Fruit fly (Drosophila melanogaster) whole organism, embryonic: ENCODE data around the gene CG13930.

Source experiments
- Bteb2 ChIP-seq: fragments of 200-800 bp; sonication (Bioruptor generic); optimal IDR thresholded peaks from 2 replicates; lab custom pipeline; 2016; ENCODE audit warnings: missing biosample characterization, missing genetic modification characterization
- C15 ChIP-seq: fragments of 200-800 bp; sonication (Bioruptor generic); IDR thresholded peaks from 3 replicates; pipeline ENCODE4 v1.3.6; 2022; ENCODE audit warnings: missing biosample characterization, missing genetic modification characterization
- CG11695 ChIP-seq: fragments of 200-800 bp; sonication (Bioruptor generic); IDR thresholded peaks from 3 replicates; pipeline ENCODE4 v1.3.6; 2022; ENCODE audit warnings: missing biosample characterization, missing genetic modification characterization
- CG11723 ChIP-seq: fragments of 200-800 bp; sonication (Bioruptor generic); optimal IDR thresholded peaks from 2 replicates; lab custom pipeline; 2017; ENCODE audit warnings: missing biosample characterization, mild to moderate bottlenecking, missing genetic modification characterization
- CG12071 ChIP-seq: fragments of 200-800 bp; sonication (Bioruptor generic); optimal IDR thresholded peaks from 3 replicates; lab custom pipeline; 2018; ENCODE audit warnings: missing biosample characterization, mild to moderate bottlenecking, missing genetic modification characterization
- CG14965 ChIP-seq: fragments of 200-800 bp; sonication (Bioruptor generic); optimal IDR thresholded peaks from 2 replicates; lab custom pipeline; 2016; ENCODE audit warnings: missing biosample characterization, missing genetic modification characterization, borderline replicate concordance
- CG17829 ChIP-seq: fragments of 200-800 bp; optimal IDR thresholded peaks from 2 replicates; lab custom pipeline; 2019; ENCODE audit warnings: missing biosample characterization, mild to moderate bottlenecking, missing genetic modification characterization, moderate library complexity
- CG18476 ChIP-seq: fragments of 200-800 bp; sonication (Bioruptor generic); optimal IDR thresholded peaks from 2 replicates; lab custom pipeline; 2016; ENCODE audit warnings: missing biosample characterization, mild to moderate bottlenecking, missing genetic modification characterization
- CG2712 ChIP-seq: fragments of 200-800 bp; optimal IDR thresholded peaks from 3 replicates; lab custom pipeline; 2019; ENCODE audit warnings: missing biosample characterization, mild to moderate bottlenecking, missing genetic modification characterization, moderate library complexity
- CG34376 ChIP-seq: fragments of 200-800 bp; sonication (Bioruptor generic); optimal IDR thresholded peaks from 2 replicates; lab custom pipeline; 2018; ENCODE audit warnings: missing biosample characterization, mild to moderate bottlenecking, missing genetic modification characterization
- CG4282 ChIP-seq: fragments of 200-800 bp; sonication (Bioruptor generic); optimal IDR thresholded peaks from 2 replicates; lab custom pipeline; 2016; ENCODE audit warnings: missing biosample characterization, missing genetic modification characterization
- CG43689 ChIP-seq: fragments of 200-800 bp; sonication (Bioruptor generic); IDR thresholded peaks from 2 replicates; pipeline ENCODE4 v1.3.6; 2022; ENCODE audit warnings: missing biosample characterization, missing genetic modification characterization
- CG4820 ChIP-seq: fragments of 200-800 bp; sonication (Bioruptor generic); optimal IDR thresholded peaks from 3 replicates; lab custom pipeline; 2016; ENCODE audit warnings: missing biosample characterization, missing genetic modification characterization
- CG6683 ChIP-seq: fragments of 200-800 bp; sonication (Bioruptor generic); optimal IDR thresholded peaks from 2 replicates; lab custom pipeline; 2017; ENCODE audit warnings: missing biosample characterization, mild to moderate bottlenecking, missing genetic modification characterization, missing genetic modification reagents
- CG7372 ChIP-seq: fragments of 200-800 bp; sonication (Bioruptor generic); IDR thresholded peaks from 2 replicates; pipeline ENCODE4 v1.3.6; 2022; ENCODE audit warnings: missing biosample characterization, missing genetic modification characterization
- CG8765 ChIP-seq: fragments of 200-800 bp; sonication (Bioruptor generic); IDR thresholded peaks from 2 replicates; pipeline ENCODE4 v1.3.6; 2022; ENCODE audit warnings: missing biosample characterization, missing genetic modification characterization
- CG9437 ChIP-seq: fragments of 200-800 bp; sonication (Bioruptor generic); optimal IDR thresholded peaks from 2 replicates; lab custom pipeline; 2018; ENCODE audit warnings: missing biosample characterization, mild to moderate bottlenecking, missing genetic modification characterization
- CG9932 ChIP-seq: fragments of 200-800 bp; sonication (Bioruptor generic); IDR thresholded peaks from 2 replicates; pipeline ENCODE4 v1.3.6; 2022; ENCODE audit warnings: missing biosample characterization, missing genetic modification characterization
- CTCF ChIP-seq: fragments of 200-800 bp; sonication (Bioruptor generic); optimal IDR thresholded peaks from 2 replicates; lab custom pipeline; 2017; ENCODE audit warnings: missing biosample characterization, mild to moderate bottlenecking, missing genetic modification characterization, moderate library complexity
- Chrac-16 ChIP-seq: fragments of 200-800 bp; sonication (Bioruptor generic); optimal IDR thresholded peaks from 3 replicates; lab custom pipeline; 2016; ENCODE audit warnings: missing biosample characterization, missing genetic modification characterization
- D ChIP-seq, 2 experiments: fragments of 200-800 bp in 1 of 2; fragments of >200 bp in 1 of 2; sonication (Bioruptor generic) in 1 of 2; optimal IDR thresholded peaks; 2 replicates in 1 of 2; 3 replicates in 1 of 2; lab custom pipeline; 2017; ENCODE audit warnings: mild to moderate bottlenecking in 1 of 2, missing biosample characterization in 1 of 2, missing genetic modification characterization in 1 of 2, missing genetic modification reagents in 1 of 2
- Doc2 ChIP-seq: fragments of 200-800 bp; sonication (Bioruptor generic); IDR thresholded peaks from 2 replicates; pipeline ENCODE4 v1.3.6; 2022; ENCODE audit warnings: missing biosample characterization, missing genetic modification characterization
- Drgx ChIP-seq: fragments of 200-800 bp; sonication (Bioruptor generic); IDR thresholded peaks from 2 replicates; pipeline ENCODE4 v1.3.6; 2022; ENCODE audit warnings: missing biosample characterization, missing genetic modification characterization
- Fer1 ChIP-seq: fragments of 200-800 bp; sonication (Bioruptor generic); optimal IDR thresholded peaks from 2 replicates; lab custom pipeline; 2017; ENCODE audit warnings: missing biosample characterization, mild to moderate bottlenecking, missing genetic modification characterization
- Gug ChIP-seq: fragments of 200-800 bp; sonication (Bioruptor generic); IDR thresholded peaks from 4 replicates; pipeline ENCODE4 v1.3.6; 2022; ENCODE audit warnings: missing biosample characterization, missing genetic modification characterization
- Hmr ChIP-seq: fragments of 200-800 bp; sonication (Bioruptor generic); optimal IDR thresholded peaks from 3 replicates; lab custom pipeline; 2017; ENCODE audit warnings: mild to moderate bottlenecking, missing biosample characterization, missing genetic modification reagents, missing genetic modification characterization
- MBD-R2 ChIP-seq: fragments of 200-800 bp; sonication (Bioruptor generic); IDR thresholded peaks from 2 replicates; pipeline ENCODE4 v1.3.6; 2022; ENCODE audit warnings: missing biosample characterization, missing genetic modification characterization
- NC2α ChIP-seq: fragments of 200-800 bp; sonication (Bioruptor generic); optimal IDR thresholded peaks from 2 replicates; lab custom pipeline; 2016; ENCODE audit warnings: missing biosample characterization, missing genetic modification characterization
- NK7.1 ChIP-seq: fragments of 200-800 bp; sonication (Bioruptor generic); optimal IDR thresholded peaks from 3 replicates; lab custom pipeline; 2016; ENCODE audit warnings: missing biosample characterization, missing genetic modification characterization
- PHDP ChIP-seq: fragments of 200-800 bp; sonication (Bioruptor generic); optimal IDR thresholded peaks from 3 replicates; lab custom pipeline; 2018; ENCODE audit warnings: missing biosample characterization, mild to moderate bottlenecking, missing genetic modification characterization, moderate library complexity
- Pdp1 ChIP-seq, 2 experiments: fragments of 200-800 bp; sonication (Bioruptor generic); optimal IDR thresholded peaks; 3 replicates each; lab custom pipeline; 2016; ENCODE audit warnings: missing biosample characterization in 2 of 2, missing genetic modification characterization in 2 of 2, mild to moderate bottlenecking in 1 of 2, moderate library complexity in 1 of 2
- Sox100B ChIP-seq: fragments of 200-800 bp; sonication (Bioruptor generic); optimal IDR thresholded peaks from 3 replicates; lab custom pipeline; 2018; ENCODE audit warnings: missing biosample characterization, mild to moderate bottlenecking, missing genetic modification characterization
- ab ChIP-seq: fragments of 200-800 bp; sonication (Bioruptor generic); optimal IDR thresholded peaks from 2 replicates; lab custom pipeline; 2016; ENCODE audit warnings: missing biosample characterization, missing genetic modification characterization
- bowl ChIP-seq: fragments of 200-800 bp; sonication (Bioruptor generic); IDR thresholded peaks from 2 replicates; pipeline ENCODE4 v1.3.6; 2022; ENCODE audit warnings: missing biosample characterization, missing genetic modification characterization
- cg ChIP-seq: fragments of 200-800 bp; sonication (Bioruptor generic); optimal IDR thresholded peaks from 3 replicates; lab custom pipeline; 2019; ENCODE audit warnings: missing biosample characterization, mild to moderate bottlenecking, missing genetic modification characterization, moderate library complexity
- chif ChIP-seq, 2 experiments: fragments of 200-800 bp; sonication (Bioruptor generic); optimal IDR thresholded peaks; 3 replicates each; lab custom pipeline; 2016; ENCODE audit warnings: missing biosample characterization in 2 of 2, missing genetic modification characterization in 2 of 2
- chm ChIP-seq: fragments of 200-800 bp; sonication (Bioruptor generic); IDR thresholded peaks from 2 replicates; pipeline ENCODE4 v1.3.6; 2022; ENCODE audit warnings: missing biosample characterization, missing genetic modification characterization
- dan ChIP-seq: fragments of 200-800 bp; sonication (Bioruptor generic); IDR thresholded peaks from 2 replicates; pipeline ENCODE4 v1.3.6; 2022; ENCODE audit warnings: missing biosample characterization, missing genetic modification characterization
- gcm ChIP-seq: fragments of 200-800 bp; sonication (Bioruptor generic); optimal IDR thresholded peaks from 2 replicates; lab custom pipeline; 2019; ENCODE audit warnings: missing biosample characterization, mild to moderate bottlenecking, missing genetic modification characterization, moderate library complexity
- her ChIP-seq: fragments of 200-800 bp; sonication (Bioruptor generic); optimal IDR thresholded peaks from 2 replicates; lab custom pipeline; 2016; ENCODE audit warnings: missing biosample characterization, missing genetic modification characterization
- jigr1 ChIP-seq: fragments of 200-800 bp; sonication (Bioruptor generic); IDR thresholded peaks from 3 replicates; pipeline ENCODE4 v1.3.6; 2022; ENCODE audit warnings: missing biosample characterization, missing genetic modification characterization
- pan ChIP-seq, 4 experiments: fragments of >200 bp in 3 of 4; fragments of 200-800 bp in 1 of 4; sonication (Bioruptor generic) in 1 of 4; optimal IDR thresholded peaks in 3 of 4; IDR thresholded peaks in 1 of 4; 2 replicates each; pipeline versions ENCODE4 v1.3.6 to Lab custom; 2017 to 2022; ENCODE audit warnings: missing biosample characterization in 2 of 4, missing genetic modification characterization in 2 of 4, mixed read lengths in 1 of 4
- prd ChIP-seq, 3 experiments: fragments of >200 bp in 2 of 3; fragments of 200-800 bp in 1 of 3; sonication (Bioruptor generic) in 1 of 3; optimal IDR thresholded peaks in 2 of 3; IDR thresholded peaks in 1 of 3; 2 replicates in 2 of 3; 3 replicates in 1 of 3; pipeline versions ENCODE4 v1.3.6 to Lab custom; 2017 to 2022; ENCODE audit warnings: missing biosample characterization in 1 of 3, missing genetic modification characterization in 1 of 3
- shn ChIP-seq: fragments of 200-800 bp; sonication (Bioruptor generic); optimal IDR thresholded peaks from 3 replicates; lab custom pipeline; 2016; ENCODE audit warnings: missing biosample characterization, missing genetic modification characterization
- so ChIP-seq: fragments of 200-800 bp; sonication (Bioruptor generic); IDR thresholded peaks from 3 replicates; pipeline ENCODE4 v1.3.6; 2022; ENCODE audit warnings: missing biosample characterization, missing genetic modification characterization
- stc ChIP-seq: fragments of 200-800 bp; sonication (Bioruptor generic); IDR thresholded peaks from 2 replicates; pipeline ENCODE4 v1.3.6; 2022; ENCODE audit warnings: missing biosample characterization, missing genetic modification characterization
- yki ChIP-seq: fragments of >200 bp; optimal IDR thresholded peaks from 3 replicates; lab custom pipeline; 2018
- zen ChIP-seq: fragments of 200-800 bp; sonication (Bioruptor generic); optimal IDR thresholded peaks from 3 replicates; lab custom pipeline; 2018; ENCODE audit warnings: missing biosample characterization, mild to moderate bottlenecking, missing genetic modification characterization, moderate library complexity
- zf30C ChIP-seq: fragments of 200-800 bp; sonication (Bioruptor generic); optimal IDR thresholded peaks from 3 replicates; lab custom pipeline; 2018; ENCODE audit warnings: missing biosample characterization, mild to moderate bottlenecking, missing genetic modification characterization

The CG13930 gene

DNA sequence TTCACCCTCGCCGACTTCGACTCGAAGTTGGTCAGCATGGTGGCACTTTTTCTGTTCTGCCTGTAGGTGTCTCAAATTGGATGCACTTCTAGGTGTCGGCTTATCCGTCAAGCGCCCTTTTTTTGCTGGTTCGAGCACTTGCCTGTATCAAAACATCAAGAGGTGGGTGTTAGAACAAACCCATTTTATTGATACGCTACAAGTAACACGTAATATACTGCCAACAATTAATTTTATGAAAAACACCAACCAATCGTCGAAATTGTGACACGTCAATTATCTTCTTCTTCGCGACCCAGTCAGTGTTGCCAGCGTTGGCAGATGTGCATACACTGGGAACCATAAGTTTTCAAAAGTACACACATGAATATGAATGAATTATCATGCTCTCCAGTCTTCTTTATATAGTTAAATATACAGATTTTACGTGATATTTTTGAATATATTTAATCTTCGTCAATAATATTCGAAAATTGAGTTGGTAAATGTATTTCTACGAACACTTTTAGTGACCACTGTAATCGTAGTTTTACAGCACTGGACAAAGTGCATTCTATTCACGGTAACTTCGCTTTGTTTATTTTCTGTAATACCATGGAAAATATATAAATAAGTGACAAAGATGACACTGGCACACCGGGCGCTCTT is 27.5 kb downstream of the CG13930 start, which contains the start of the genes alphaCOP and CG13919 (continued):
- TF ChIP-seq CG43689 (GFP tag; lab: Robert Waterston, UW) (peak; percentile 95), zen (tag; lab: Kevin White, UChicago) (peak; percentile 89), CG6683 (peak; percentile 82), Gug (peak; percentile 90), CG8765 (peak; percentile 94), prd (optimal IDR thresholded peaks at IDR 0.05; lab: Kevin White, UChicago) (no peak), prd (GFP tag; IDR thresholded peaks at IDR 0.05; lab: Robert Waterston, UW) (peak; percentile 98), CG7372 (GFP tag; lab: Robert Waterston, UW) (peak; percentile 97), CG12071 (GFP tag; lab: Kevin White, UChicago) (peak; percentile 81), Drgx (peak; percentile 96), CG14965 (GFP tag; lab: Kevin White, UChicago) (peak; percentile 47), Fer1 (GFP tag; lab: Kevin White, UChicago) (peak; percentile 91), CG34376 (GFP tag; lab: Kevin White, UChicago) (peak; percentile 89), NK7.1 (GFP tag; lab: Kevin White, UChicago) (peak; percentile 91), NC2α (GFP tag; lab: Kevin White, UChicago) (peak; percentile 75), pan (optimal IDR thresholded peaks at IDR 0.05; lab: Kevin White, UChicago) (no peak), pan (GFP tag; optimal IDR thresholded peaks at IDR 0.05 in 1 of 2, IDR thresholded peaks at IDR 0.05 in 1 of 2) (peak in 1 of 2 experiments; percentile 97), CG18476 (peak; percentile 95), chif (GFP tag; optimal IDR thresholded peaks at IDR 0.05; lab: Kevin White, UChicago) (peak; percentile 91 to 96), CG2712 (tag; lab: Kevin White, UChicago) (peak; percentile 99), jigr1 (GFP tag; lab: Robert Waterston, UW) (peak; percentile 83), bowl (GFP tag; lab: Robert Waterston, UW) (peak; percentile 94), CG11695 (GFP tag; lab: Robert Waterston, UW) (peak; percentile 95), shn (GFP tag; lab: Kevin White, UChicago) (peak; percentile 84), Doc2 (GFP tag; lab: Robert Waterston, UW) (peak; percentile 77), Bteb2 (GFP tag; lab: Kevin White, UChicago) (peak; percentile 94), her (GFP tag; lab: Kevin White, UChicago) (peak; percentile 69), Pdp1 (GFP tag; optimal IDR thresholded peaks at IDR 0.05; lab: Kevin White, UChicago) (peak; percentile 93 to 96), Sox100B (GFP tag; lab: Kevin White, UChicago) (no peak), gcm (GFP tag; lab: Kevin White, UChicago) (peak; percentile 96), PHDP (peak; percentile 97), ab (GFP tag; lab: Kevin White, UChicago) (peak; percentile 90), zf30C (GFP tag; lab: Kevin White, UChicago) (no peak), yki (lab: Kevin White, UChicago) (no peak), MBD-R2 (peak; percentile 99), CTCF (GFP tag; lab: Kevin White, UChicago) (peak; percentile 35), stc (peak; percentile 95), Chrac-16 (peak; percentile 98), CG11723 (peak; percentile 89), CG9932 (peak; percentile 99), CG4820 (GFP tag; lab: Kevin White, UChicago) (peak; percentile 88), cg (GFP tag; lab: Kevin White, UChicago) (no peak), so (peak; percentile 97), C15 (GFP tag; lab: Robert Waterston, UW) (peak; percentile 91), CG17829 (tag; lab: Kevin White, UChicago) (peak; percentile 95), CG9437 (GFP tag; lab: Kevin White, UChicago) (peak; percentile 94), D (optimal IDR thresholded peaks at IDR 0.05; lab: Kevin White, UChicago) (no peak), D (GFP tag; optimal IDR thresholded peaks at IDR 0.05; lab: Kevin White, UChicago) (peak; percentile 88), dan (GFP tag; lab: Robert Waterston, UW) (peak; percentile 57; the same call in 1 of the 2 replicates), chm (GFP tag; lab: Robert Waterston, UW) (peak; percentile 98), Hmr (peak; percentile 96), CG4282 (GFP tag; lab: Kevin White, UChicago) (peak; percentile 56)
